Fruit fly (Drosophila melanogaster) whole organism, pupa: ENCODE measurements around the gene CG3246.
A peak's percentile ranks its signal among the peaks of the same experiment; 100 is the strongest.

ENCODE experiments used
- CG10348 ChIP-seq: fragments of 200-800 bp; sonication (Bioruptor generic); IDR thresholded peaks from 2 replicates; pipeline ENCODE4 v1.3.6; 2022; ENCODE audit warnings: missing biosample characterization, missing genetic modification characterization
- CG12605 ChIP-seq: fragments of 200-800 bp; sonication (Bioruptor generic); IDR thresholded peaks from 2 replicates; pipeline ENCODE4 v1.3.6; 2022; ENCODE audit warnings: missing biosample characterization, missing genetic modification characterization
- CG13204 ChIP-seq: fragments of 200-800 bp; sonication (Bioruptor generic); optimal IDR thresholded peaks from 2 replicates; lab custom pipeline; 2018; ENCODE audit warnings: missing biosample characterization, mild to moderate bottlenecking, missing genetic modification characterization, moderate library complexity
- CG14655 ChIP-seq: fragments of 200-800 bp; sonication (Bioruptor generic); optimal IDR thresholded peaks from 3 replicates; lab custom pipeline; 2017; ENCODE audit warnings: mild to moderate bottlenecking, missing biosample characterization, missing genetic modification reagents, missing genetic modification characterization
- CG15710 ChIP-seq: fragments of 200-800 bp; sonication (Bioruptor generic); optimal IDR thresholded peaks from 2 replicates; lab custom pipeline; 2018; ENCODE audit warnings: missing biosample characterization, mild to moderate bottlenecking, missing genetic modification characterization, moderate library complexity
- CG17806 ChIP-seq: fragments of 200-800 bp; sonication (Bioruptor generic); optimal IDR thresholded peaks from 2 replicates; lab custom pipeline; 2018; ENCODE audit warnings: missing biosample characterization, mild to moderate bottlenecking, missing genetic modification characterization, moderate library complexity
- CG32121 ChIP-seq: fragments of 200-800 bp; sonication (Bioruptor generic); IDR thresholded peaks from 2 replicates; pipeline ENCODE4 v1.3.6; 2022; ENCODE audit warnings: missing biosample characterization, missing genetic modification characterization
- CG34367 ChIP-seq: fragments of 200-800 bp; sonication (Bioruptor generic); optimal IDR thresholded peaks from 2 replicates; lab custom pipeline; 2018; ENCODE audit warnings: missing biosample characterization, mild to moderate bottlenecking, missing genetic modification characterization
- CG4496 ChIP-seq: fragments of 200-800 bp; sonication (Bioruptor generic); IDR thresholded peaks from 3 replicates; pipeline ENCODE4 v1.3.6; 2022; ENCODE audit warnings: missing biosample characterization, missing genetic modification characterization
- CG8159 ChIP-seq: fragments of 200-800 bp; sonication (Bioruptor generic); optimal IDR thresholded peaks from 3 replicates; lab custom pipeline; 2018; ENCODE audit warnings: missing biosample characterization, mild to moderate bottlenecking, missing genetic modification characterization, moderate library complexity
- CG8301 ChIP-seq: fragments of 200-800 bp; sonication (Bioruptor generic); optimal IDR thresholded peaks from 2 replicates; lab custom pipeline; 2018; ENCODE audit warnings: missing biosample characterization, mild to moderate bottlenecking, missing genetic modification characterization
- CG9948 ChIP-seq: fragments of 200-800 bp; sonication (Bioruptor generic); optimal IDR thresholded peaks from 2 replicates; lab custom pipeline; 2018; ENCODE audit warnings: missing biosample characterization, mild to moderate bottlenecking, missing genetic modification characterization, moderate library complexity
- D1 ChIP-seq: fragments of 200-800 bp; sonication (Bioruptor generic); optimal IDR thresholded peaks from 2 replicates; lab custom pipeline; 2018; ENCODE audit warnings: missing biosample characterization, mild to moderate bottlenecking, missing genetic modification characterization, moderate library complexity
- EcR ChIP-seq: fragments of 200-800 bp; sonication (Bioruptor generic); optimal IDR thresholded peaks from 3 replicates; lab custom pipeline; 2019; ENCODE audit warnings: missing biosample characterization, missing genetic modification characterization, mild to moderate bottlenecking, moderate library complexity, missing genetic modification reagents
- Ets98B ChIP-seq: fragments of 200-800 bp; sonication (Bioruptor generic); IDR thresholded peaks from 2 replicates; pipeline ENCODE4 v1.3.6; 2022; ENCODE audit warnings: missing biosample characterization, missing genetic modification characterization
- Pif1A ChIP-seq: fragments of 200-800 bp; sonication (Bioruptor generic); optimal IDR thresholded peaks from 3 replicates; lab custom pipeline; 2016; ENCODE audit warnings: missing biosample characterization, missing genetic modification characterization
- Pif1B ChIP-seq: fragments of 200-800 bp; sonication (Bioruptor generic); optimal IDR thresholded peaks from 3 replicates; lab custom pipeline; 2016; ENCODE audit warnings: missing biosample characterization, missing genetic modification characterization
- Snoo ChIP-seq: fragments of 200-800 bp; sonication (Bioruptor generic); optimal IDR thresholded peaks from 3 replicates; lab custom pipeline; 2017; ENCODE audit warnings: missing biosample characterization, mild to moderate bottlenecking, missing genetic modification characterization, inconsistent platforms
- fd96Ca ChIP-seq: fragments of 200-800 bp; sonication (Bioruptor generic); IDR thresholded peaks from 3 replicates; pipeline ENCODE4 v1.3.6; 2022; ENCODE audit warnings: missing biosample characterization, missing genetic modification characterization
- gl ChIP-seq: fragments of 200-800 bp; sonication (Bioruptor generic); optimal IDR thresholded peaks from 2 replicates; lab custom pipeline; 2018; ENCODE audit warnings: missing biosample characterization, mild to moderate bottlenecking, missing genetic modification characterization
- rn ChIP-seq: fragments of 200-800 bp; sonication (Bioruptor generic); IDR thresholded peaks from 2 replicates; pipeline ENCODE4 v1.3.6; 2022; ENCODE audit warnings: missing biosample characterization, missing genetic modification characterization

The CG3246 gene

dm6 chr2L:3475168-3475567 is 13.4 kb upstream of the CG3246 start:
- no peak for TF ChIP-seq D1 (tag; lab: Kevin White, UChicago)
- no peak for TF ChIP-seq rn (GFP tag; lab: Robert Waterston, UW)
- peak; percentile 70 for TF ChIP-seq EcR
- TF ChIP-seq CG32121 (GFP tag; lab: Robert Waterston, UW) = no peak
- no peak for TF ChIP-seq CG8301 (tag; lab: Kevin White, UChicago)
- no peak for TF ChIP-seq CG9948 (tag; lab: Kevin White, UChicago)
- no peak for TF ChIP-seq CG13204
- TF ChIP-seq CG17806 (tag; lab: Kevin White, UChicago) = no peak
- no peak for TF ChIP-seq CG34367 (tag; lab: Kevin White, UChicago)
- TF ChIP-seq gl (tag; lab: Kevin White, UChicago) = no peak
- no peak for TF ChIP-seq fd96Ca (GFP tag; lab: Robert Waterston, UW)
- peak; percentile 28 for TF ChIP-seq CG15710 (tag; lab: Kevin White, UChicago)
- TF ChIP-seq Snoo = peak; percentile 22
- no peak for TF ChIP-seq CG14655
- no peak for TF ChIP-seq CG12605
- no peak for TF ChIP-seq Pif1A
- no peak for TF ChIP-seq Ets98B (GFP tag; lab: Robert Waterston, UW)
- peak; percentile 36 for TF ChIP-seq CG8159 (tag; lab: Kevin White, UChicago)

dm6 chr2L:3472242-3472641 is 10.5 kb upstream of the CG3246 start, which contains the start of gene Pgant4:
Pgant4 (plus strand) TSS chr2L:3472603.
- 0 out of 2 replicates have a peak, but pooled peaks have one; percentile 37 for TF ChIP-seq rn (GFP tag; lab: Robert Waterston, UW)
- TF ChIP-seq CG14655 = no peak
- peak; percentile 39 for TF ChIP-seq Snoo
- TF ChIP-seq CG8159 (tag; lab: Kevin White, UChicago) = no peak
- TF ChIP-seq Pif1A = no peak
- 0 out of 3 replicates have a peak, but pooled peaks have one; percentile 37 for TF ChIP-seq CG4496

- TF ChIP-seq CG17806 (tag; lab: Kevin White, UChicago) = no peak
- TF ChIP-seq CG15710 (tag; lab: Kevin White, UChicago) = no peak
- no peak for TF ChIP-seq gl (tag; lab: Kevin White, UChicago)
- no peak for TF ChIP-seq Pif1A
- TF ChIP-seq fd96Ca (GFP tag; lab: Robert Waterston, UW) = no peak
- TF ChIP-seq CG9948 (tag; lab: Kevin White, UChicago) = no peak
- no peak for TF ChIP-seq CG4496
- no peak for TF ChIP-seq Pif1B (GFP tag; lab: Kevin White, UChicago)
- no peak for TF ChIP-seq Ets98B (GFP tag; lab: Robert Waterston, UW)
- TF ChIP-seq EcR = no peak
- TF ChIP-seq CG8301 (tag; lab: Kevin White, UChicago) = no peak
- no peak for TF ChIP-seq CG12605
- no peak for TF ChIP-seq CG13204
- no peak for TF ChIP-seq Snoo
- TF ChIP-seq CG14655 = no peak
- no peak for TF ChIP-seq CG8159 (tag; lab: Kevin White, UChicago)
- TF ChIP-seq CG32121 (GFP tag; lab: Robert Waterston, UW) = no peak
- no peak for TF ChIP-seq D1 (tag; lab: Kevin White, UChicago)
These were observed 8.1 kb upstream of the CG3246 start, which contains the start of the genes Pif1 and CG31776 for dm6 chr2L:3469869-3470268. Pif1 (minus strand) TSS chr2L:3470004. CG31776 (plus strand) TSS chr2L:3470182.

- TF ChIP-seq CG34367 (tag; lab: Kevin White, UChicago) (no peak), Pif1B (GFP tag; lab: Kevin White, UChicago) (no peak), CG15710 (tag; lab: Kevin White, UChicago) (no peak), CG9948 (tag; lab: Kevin White, UChicago) (no peak), fd96Ca (GFP tag; lab: Robert Waterston, UW) (no peak), CG8159 (tag; lab: Kevin White, UChicago) (no peak), CG13204 (no peak), rn (GFP tag; lab: Robert Waterston, UW) (no peak), CG17806 (tag; lab: Kevin White, UChicago) (no peak), CG14655 (no peak), D1 (tag; lab: Kevin White, UChicago) (no peak), CG12605 (no peak), Pif1A (no peak), CG10348 (GFP tag; lab: Robert Waterston, UW) (no peak), CG4496 (no peak), Snoo (no peak), Ets98B (GFP tag; lab: Robert Waterston, UW) (no peak)
These were observed 5.1 kb upstream of the CG3246 start for dm6 chr2L:3466846-3467245.

dm6 chr2L:3465918-3466727 is 4.4 kb upstream of the CG3246 start, which contains the start of the genes msl-2 and ND-PDSW:
msl-2 (minus strand) TSS chr2L:3466112.
ND-PDSW (plus strand) TSS chr2L:3466157.
- TF ChIP-seq fd96Ca (GFP tag; lab: Robert Waterston, UW) (no peak), CG32121 (GFP tag; lab: Robert Waterston, UW) (no peak), Pif1A (no peak), EcR (no peak), CG8159 (tag; lab: Kevin White, UChicago) (no peak), CG13204 (no peak), CG15710 (tag; lab: Kevin White, UChicago) (no peak), CG8301 (tag; lab: Kevin White, UChicago) (no peak), CG9948 (tag; lab: Kevin White, UChicago) (no peak), D1 (tag; lab: Kevin White, UChicago) (no peak)

dm6 chr2L:3465426-3465825 is 3.7 kb upstream of the CG3246 start:
- no peak for TF ChIP-seq Pif1A
- peak; percentile 56; the same call in 1 of the 3 replicates for TF ChIP-seq fd96Ca (GFP tag; lab: Robert Waterston, UW)
- TF ChIP-seq, all 21 proteins: peak for 1
